Worm (Caenorhabditis elegans): ENCODE data around the gene nlp-24.

The nlp-24 gene

DNA sequence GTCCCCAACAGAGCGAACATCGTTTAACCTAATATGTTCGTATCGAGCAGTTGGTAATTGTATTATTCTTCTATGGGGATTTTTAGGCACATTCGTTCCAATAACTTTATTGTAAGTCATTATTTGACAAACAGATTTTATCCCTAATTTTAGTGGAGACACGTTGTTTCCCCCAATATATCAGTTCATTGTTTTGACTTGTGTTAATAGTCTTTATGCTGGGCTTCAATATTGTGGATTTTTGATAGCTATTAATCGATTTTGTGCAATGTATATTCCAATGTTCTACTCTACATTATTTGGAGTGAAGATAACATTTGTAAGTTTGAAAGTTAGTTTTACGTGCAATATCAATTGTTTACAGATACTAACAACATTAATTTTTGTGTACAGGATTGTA, 22.3 kb upstream of the nlp-24 start:
- TF ChIP-seq bed-2 (GFP tag; IDR thresholded peaks at IDR 0.05) = no peak
- TF ChIP-seq athp-1 (tag; optimal IDR thresholded peaks at IDR 0.05) = no peak
- TF ChIP-seq repo-1 (tag; optimal IDR thresholded peaks at IDR 0.05) = no peak
- no peak for TF ChIP-seq Y67H2A.10 (GFP tag; conservative IDR thresholded peaks at IDR 0.05)
- TF ChIP-seq ekl-4 (GFP tag; IDR thresholded peaks at IDR 0.05) = no peak
- no peak for TF ChIP-seq fkh-3 (tag; optimal IDR thresholded peaks at IDR 0.05)
- TF ChIP-seq lir-1 (GFP tag; conservative IDR thresholded peaks at IDR 0.05) = no peak

DNA sequence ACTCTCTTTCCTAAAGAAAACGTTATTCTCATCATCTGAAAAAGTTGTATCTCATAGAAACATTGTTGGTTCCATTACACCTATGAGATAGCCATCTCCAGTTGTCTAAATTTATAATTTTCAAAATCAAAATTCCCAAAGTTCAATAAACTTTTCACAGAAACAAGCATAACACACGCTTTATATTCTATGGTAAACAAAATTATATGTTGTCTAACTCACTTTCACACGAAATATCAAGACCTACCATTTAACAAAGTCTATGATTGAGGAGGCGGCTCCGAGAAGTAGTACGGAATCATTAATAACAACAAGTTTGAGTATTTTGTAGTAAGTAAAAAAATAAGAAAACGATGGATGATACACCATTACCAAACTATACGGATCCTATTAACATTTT, 17.4 kb upstream of the nlp-24 start, which contains the start of gene srx-84:
Gene srx-84 (plus strand): TSS at position 301 of the 400 bp plus-strand sequence.
- TF ChIP-seq nhr-27 (tag; optimal IDR thresholded peaks at IDR 0.05) (no peak), D2030.7 (GFP tag; IDR thresholded peaks at IDR 0.05) (no peak), zfh-2 (GFP tag; conservative IDR thresholded peaks at IDR 0.05) (no peak), sdz-38 (tag; optimal IDR thresholded peaks at IDR 0.05) (no peak), ZK185.1 (tag; optimal IDR thresholded peaks at IDR 0.05; ENCODE audit: poor library complexity, severe bottlenecking) (no peak), ets-4 (GFP tag; optimal IDR thresholded peaks at IDR 0.05) (no peak), Y56A3A.18 (GFP tag; IDR thresholded peaks at IDR 0.05) (no peak), nhr-80 (tag; optimal IDR thresholded peaks at IDR 0.05) (no peak), tbp1 (GFP tag; optimal IDR thresholded peaks at IDR 0.05) (no peak), ceh-100 (GFP tag; IDR thresholded peaks at IDR 0.05) (no peak), F55B11.4 (tag; optimal IDR thresholded peaks at IDR 0.05; ENCODE audit: borderline replicate concordance, insufficient read depth) (no peak), dox-1 (GFP tag; IDR thresholded peaks at IDR 0.05) (no peak), let-607 (tag; optimal IDR thresholded peaks at IDR 0.05) (no peak), nhr-179 (tag; optimal IDR thresholded peaks at IDR 0.05) (no peak)

DNA sequence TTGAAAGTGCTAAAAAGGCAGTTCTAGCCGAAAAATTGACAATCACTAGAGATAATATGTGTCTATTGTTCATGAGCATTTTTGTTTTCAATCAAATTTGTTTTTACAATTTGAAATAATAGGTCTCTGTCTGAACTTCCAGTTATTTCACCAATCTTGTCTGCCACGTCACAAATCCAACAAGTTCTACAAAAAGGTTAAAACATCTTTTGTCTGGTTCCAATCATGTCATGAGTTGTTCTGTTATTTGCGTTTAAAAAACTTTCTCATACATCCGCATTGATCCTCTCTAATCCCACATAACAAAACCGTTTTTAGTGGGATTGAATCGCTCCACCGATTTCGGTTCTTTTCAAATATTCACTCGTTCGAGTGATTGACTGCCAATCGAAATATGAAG, 15.4 kb upstream of the nlp-24 start, which contains the start of gene F35B12.9:
Gene F35B12.9 (plus strand): TSS at position 372 of the 400 bp plus-strand sequence.
- TF ChIP-seq snpc-1.1 (tag; optimal IDR thresholded peaks at IDR 0.05; ENCODE audit: insufficient read depth) (no peak), unc-62 (GFP tag; optimal IDR thresholded peaks at IDR 0.05) (no peak), bed-2 (GFP tag; IDR thresholded peaks at IDR 0.05) (no peak), dox-1 (GFP tag; IDR thresholded peaks at IDR 0.05) (no peak), ceh-58 (GFP tag; IDR thresholded peaks at IDR 0.05) (no peak), nhr-90 (tag; optimal IDR thresholded peaks at IDR 0.05) (no peak), akir-1 (GFP tag; optimal IDR thresholded peaks at IDR 0.05) (no peak), egl-44 (GFP tag; IDR thresholded peaks at IDR 0.05) (no peak), K11D2.4 (GFP tag; IDR thresholded peaks at IDR 0.05) (no peak), Y95B8A.8 (GFP tag; IDR thresholded peaks at IDR 0.05) (no peak), lin-26 (GFP tag; IDR thresholded peaks at IDR 0.05) (no peak), let-526 (GFP tag; IDR thresholded peaks at IDR 0.05) (no peak), nfyb-1 (GFP tag; IDR thresholded peaks at IDR 0.05) (no peak), hmg-1.2 (GFP tag; IDR thresholded peaks at IDR 0.05) (no peak), K12H6.12 (tag; optimal IDR thresholded peaks at IDR 0.05) (no peak)

DNA sequence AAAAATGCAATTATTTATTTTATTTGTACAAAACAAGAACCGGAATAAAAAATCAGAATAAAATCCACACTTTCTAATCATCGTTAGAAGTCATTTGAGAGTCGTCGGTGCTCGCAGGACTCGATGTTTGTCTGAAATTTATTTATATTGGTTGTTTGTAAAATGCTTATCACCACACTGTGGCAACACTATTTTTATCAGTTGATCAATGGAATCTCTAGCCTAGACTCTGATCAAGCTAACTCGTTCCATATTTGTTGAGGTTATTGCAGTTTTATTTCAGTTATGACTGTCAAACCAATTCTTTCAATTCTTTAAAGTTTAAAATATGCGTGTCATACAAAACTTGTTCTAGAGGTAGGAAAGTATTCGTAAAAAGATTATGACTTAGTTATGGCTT, 11.7 kb upstream of the nlp-24 start, which contains the start of gene dhs-20:
Gene dhs-20 (minus strand): TSS at position 80 of the 400 bp plus-strand sequence.
- TF ChIP-seq aptf-3 (GFP tag; IDR thresholded peaks at IDR 0.05) (no peak), nhr-80 (tag; optimal IDR thresholded peaks at IDR 0.05) (peak; percentile 19)
